Worm (Caenorhabditis elegans): ENCODE results near the gene nhr-171.

- no peak for TF ChIP-seq mab-5 (tag; optimal IDR thresholded peaks at IDR 0.05)
- no peak for TF ChIP-seq nhr-237 (tag; optimal IDR thresholded peaks at IDR 0.05)
- no peak for TF ChIP-seq snpc-4 (tag; optimal IDR thresholded peaks at IDR 0.05)
- TF ChIP-seq pha-4 (tag; optimal IDR thresholded peaks at IDR 0.05) = no peak
- no peak for TF ChIP-seq nhr-12 (tag; optimal IDR thresholded peaks at IDR 0.05)
- TF ChIP-seq nhr-76 (tag; optimal IDR thresholded peaks at IDR 0.05) = no peak
- TF ChIP-seq unc-62 (GFP tag; optimal IDR thresholded peaks at IDR 0.05) = no peak
- no peak for TF ChIP-seq lsy-2 (tag; optimal IDR thresholded peaks at IDR 0.05)
Observed at ce11 chrV:7480949-7481348, 30.6 kb upstream of the nhr-171 start, which contains the start of gene C18B10.6.

Measured in whole organism, mixed stage, embryonic.